Fruit fly (Drosophila melanogaster) whole organism, embryonic: ENCODE data around the gene Ir7g.

ENCODE experiments used
- CG10431 ChIP-seq: fragments of 200-800 bp; sonication (Bioruptor generic); optimal IDR thresholded peaks from 3 replicates; lab custom pipeline; 2018; ENCODE audit warnings: missing biosample characterization, mild to moderate bottlenecking, missing genetic modification characterization
- CG10462 ChIP-seq: fragments of 200-800 bp; sonication (Bioruptor generic); optimal IDR thresholded peaks from 2 replicates; lab custom pipeline; 2016; ENCODE audit warnings: missing biosample characterization, missing genetic modification characterization
- CG11247 ChIP-seq: fragments of 200-800 bp; sonication (Bioruptor generic); IDR thresholded peaks from 2 replicates; pipeline ENCODE4 v1.3.6; 2022; ENCODE audit warnings: missing biosample characterization, missing genetic modification characterization
- CG12071 ChIP-seq: fragments of 200-800 bp; sonication (Bioruptor generic); optimal IDR thresholded peaks from 3 replicates; lab custom pipeline; 2018; ENCODE audit warnings: missing biosample characterization, mild to moderate bottlenecking, missing genetic modification characterization
- CG12236 ChIP-seq: fragments of 200-800 bp; sonication (Bioruptor generic); optimal IDR thresholded peaks from 2 replicates; lab custom pipeline; 2016; ENCODE audit warnings: missing biosample characterization, missing genetic modification characterization
- CG14441 ChIP-seq: fragments of 200-800 bp; sonication (Bioruptor generic); IDR thresholded peaks from 2 replicates; pipeline ENCODE4 v1.3.6; 2022; ENCODE audit warnings: missing biosample characterization, missing genetic modification characterization
- CG15514 ChIP-seq: fragments of 200-800 bp; sonication (Bioruptor generic); optimal IDR thresholded peaks from 3 replicates; lab custom pipeline; 2017; ENCODE audit warnings: missing biosample characterization, missing genetic modification characterization, mild to moderate bottlenecking, moderate library complexity, missing genetic modification reagents
- CG15696 ChIP-seq: fragments of 200-800 bp; sonication (Bioruptor generic); optimal IDR thresholded peaks from 2 replicates; lab custom pipeline; 2019; ENCODE audit warnings: missing biosample characterization, mild to moderate bottlenecking, missing genetic modification characterization, moderate library complexity
- CG17328 ChIP-seq: fragments of 200-800 bp; sonication (Bioruptor generic); IDR thresholded peaks from 2 replicates; pipeline ENCODE4 v1.3.6; 2022; ENCODE audit warnings: missing biosample characterization, missing genetic modification characterization
- CG2202 ChIP-seq: fragments of 200-800 bp; sonication (Bioruptor generic); optimal IDR thresholded peaks from 2 replicates; lab custom pipeline; 2018; ENCODE audit warnings: missing biosample characterization, mild to moderate bottlenecking, missing genetic modification characterization
- CG2875 ChIP-seq: fragments of 200-800 bp; sonication (Bioruptor generic); optimal IDR thresholded peaks from 2 replicates; lab custom pipeline; 2017; ENCODE audit warnings: missing biosample characterization, mild to moderate bottlenecking, missing genetic modification characterization, missing genetic modification reagents
- CG31224 ChIP-seq: fragments of 200-800 bp; sonication (Bioruptor generic); IDR thresholded peaks from 2 replicates; pipeline ENCODE4 v1.3.6; 2022; ENCODE audit warnings: missing biosample characterization, missing genetic modification characterization
- CG32532 ChIP-seq: fragments of 200-800 bp; sonication (Bioruptor generic); IDR thresholded peaks from 2 replicates; pipeline ENCODE4 v1.3.6; 2022; ENCODE audit warnings: missing biosample characterization, missing genetic modification characterization
- CG6813 ChIP-seq: fragments of 200-800 bp; sonication (Bioruptor generic); optimal IDR thresholded peaks from 2 replicates; lab custom pipeline; 2017; ENCODE audit warnings: missing biosample characterization, missing genetic modification characterization, mild to moderate bottlenecking, moderate library complexity, missing genetic modification reagents
- CG7556 ChIP-seq: fragments of 200-800 bp; sonication (Bioruptor generic); optimal IDR thresholded peaks from 2 replicates; lab custom pipeline; 2017; ENCODE audit warnings: missing biosample characterization, mild to moderate bottlenecking, missing genetic modification characterization
- Dp ChIP-seq: fragments of 200-800 bp; sonication (Bioruptor generic); optimal IDR thresholded peaks from 2 replicates; lab custom pipeline; 2018; ENCODE audit warnings: missing biosample characterization, mild to moderate bottlenecking, missing genetic modification characterization, moderate library complexity
- Gug ChIP-seq: fragments of 200-800 bp; sonication (Bioruptor generic); IDR thresholded peaks from 4 replicates; pipeline ENCODE4 v1.3.6; 2022; ENCODE audit warnings: missing biosample characterization, missing genetic modification characterization
- Hmr ChIP-seq: fragments of 200-800 bp; sonication (Bioruptor generic); optimal IDR thresholded peaks from 3 replicates; lab custom pipeline; 2017; ENCODE audit warnings: mild to moderate bottlenecking, missing biosample characterization, missing genetic modification reagents, missing genetic modification characterization
- Jarid2 ChIP-seq: fragments of 200-800 bp; sonication (Bioruptor generic); optimal IDR thresholded peaks from 3 replicates; lab custom pipeline; 2017; ENCODE audit warnings: mild to moderate bottlenecking, missing biosample characterization, missing genetic modification reagents, missing genetic modification characterization
- Kr ChIP-seq: fragments of 200-800 bp; sonication (Bioruptor generic); optimal IDR thresholded peaks from 2 replicates; lab custom pipeline; 2017; ENCODE audit warnings: missing biosample characterization, mild to moderate bottlenecking, missing genetic modification characterization
- Lhr ChIP-seq: fragments of 200-800 bp; sonication (Bioruptor generic); optimal IDR thresholded peaks from 3 replicates; lab custom pipeline; 2017; ENCODE audit warnings: mild to moderate bottlenecking, missing biosample characterization, missing genetic modification reagents, missing genetic modification characterization
- Meics ChIP-seq: fragments of 200-800 bp; sonication (Bioruptor generic); optimal IDR thresholded peaks from 2 replicates; lab custom pipeline; 2017; ENCODE audit warnings: missing biosample characterization, mild to moderate bottlenecking, missing genetic modification characterization
- Nf-YA ChIP-seq: fragments of 200-800 bp; sonication (Bioruptor generic); IDR thresholded peaks from 2 replicates; pipeline ENCODE4 v1.3.6; 2022; ENCODE audit warnings: missing biosample characterization, missing genetic modification characterization
- Nf-YC ChIP-seq: fragments of 200-800 bp; optimal IDR thresholded peaks from 3 replicates; lab custom pipeline; 2019; ENCODE audit warnings: missing biosample characterization, mild to moderate bottlenecking, missing genetic modification characterization, moderate library complexity
- Side ChIP-seq: fragments of 200-800 bp; sonication (Bioruptor generic); optimal IDR thresholded peaks from 2 replicates; lab custom pipeline; 2016; ENCODE audit warnings: missing biosample characterization, missing genetic modification characterization
- Xbp1 ChIP-seq: fragments of 200-800 bp; sonication (Bioruptor generic); optimal IDR thresholded peaks from 3 replicates; lab custom pipeline; 2016; ENCODE audit warnings: missing biosample characterization, mild to moderate bottlenecking, missing genetic modification characterization
- bigmax ChIP-seq: fragments of 200-800 bp; sonication (Bioruptor generic); optimal IDR thresholded peaks from 2 replicates; lab custom pipeline; 2018; ENCODE audit warnings: missing biosample characterization, mild to moderate bottlenecking, missing genetic modification characterization
- cas ChIP-seq: fragments of 200-800 bp; sonication (Bioruptor generic); IDR thresholded peaks from 2 replicates; pipeline ENCODE4 v1.3.6; 2022; ENCODE audit warnings: missing biosample characterization, missing genetic modification characterization
- ci ChIP-seq: fragments of 200-800 bp; sonication (Bioruptor generic); IDR thresholded peaks from 3 replicates; pipeline ENCODE4 v1.3.6; 2022; ENCODE audit warnings: missing biosample characterization, missing genetic modification characterization
- corto ChIP-seq: fragments of 200-800 bp; sonication (Bioruptor generic); optimal IDR thresholded peaks from 2 replicates; lab custom pipeline; 2016; ENCODE audit warnings: missing biosample characterization, mild to moderate bottlenecking, missing genetic modification characterization, moderate library complexity
- dysf ChIP-seq: fragments of 200-800 bp; sonication (Bioruptor generic); IDR thresholded peaks from 3 replicates; pipeline ENCODE4 v1.3.6; 2022; ENCODE audit warnings: missing biosample characterization, missing genetic modification characterization
- gfzf ChIP-seq: fragments of 200-800 bp; sonication (Bioruptor generic); optimal IDR thresholded peaks from 2 replicates; lab custom pipeline; 2016; ENCODE audit warnings: missing biosample characterization, mild to moderate bottlenecking, missing genetic modification characterization, moderate library complexity
- insv ChIP-seq, 2 experiments: fragments of 200-800 bp; sonication (Bioruptor generic); optimal IDR thresholded peaks; 3 replicates each; lab custom pipeline; 2016 to 2018; ENCODE audit warnings: missing biosample characterization in 2 of 2, missing genetic modification characterization in 2 of 2
- kah ChIP-seq: fragments of 200-800 bp; sonication (Bioruptor generic); optimal IDR thresholded peaks from 2 replicates; lab custom pipeline; 2018; ENCODE audit warnings: missing biosample characterization, mild to moderate bottlenecking, missing genetic modification characterization
- lola ChIP-seq, 3 experiments: fragments of >200 bp in 2 of 3; fragments of 200-800 bp in 1 of 3; sonication (Bioruptor generic) in 1 of 3; optimal IDR thresholded peaks; 2 replicates each; lab custom pipeline; 2017 to 2019; ENCODE audit warnings: missing biosample characterization in 3 of 3, missing genetic modification characterization in 3 of 3, mild to moderate bottlenecking in 1 of 3, moderate library complexity in 1 of 3
- lov ChIP-seq, 2 experiments: fragments of 200-800 bp in 1 of 2; fragments of >200 bp in 1 of 2; sonication (Bioruptor generic) in 1 of 2; IDR thresholded peaks in 1 of 2; optimal IDR thresholded peaks in 1 of 2; 2 replicates in 1 of 2; 3 replicates in 1 of 2; pipeline versions ENCODE4 v1.3.6 to Lab custom; 2017 to 2022; ENCODE audit warnings: missing biosample characterization in 1 of 2, missing genetic modification characterization in 1 of 2
- nerfin-2 ChIP-seq: fragments of 200-800 bp; sonication (Bioruptor generic); IDR thresholded peaks from 2 replicates; pipeline ENCODE4 v1.3.6; 2022; ENCODE audit warnings: missing biosample characterization, missing genetic modification characterization; ENCODE audit not compliant: partially characterized antibody
- nmo ChIP-seq: fragments of 200-800 bp; sonication (Bioruptor generic); optimal IDR thresholded peaks from 2 replicates; lab custom pipeline; 2018; ENCODE audit warnings: missing biosample characterization, mild to moderate bottlenecking, missing genetic modification characterization, moderate library complexity
- phol ChIP-seq: fragments of 200-800 bp; sonication (Bioruptor generic); optimal IDR thresholded peaks from 3 replicates; lab custom pipeline; 2018; ENCODE audit warnings: missing biosample characterization, mild to moderate bottlenecking, missing genetic modification characterization, moderate library complexity
- pum ChIP-seq: fragments of 200-800 bp; sonication (Bioruptor generic); optimal IDR thresholded peaks from 2 replicates; lab custom pipeline; 2016; ENCODE audit warnings: missing biosample characterization, missing genetic modification characterization
- row ChIP-seq: fragments of 200-800 bp; sonication (Bioruptor generic); IDR thresholded peaks from 3 replicates; pipeline ENCODE4 v1.3.6; 2022; ENCODE audit warnings: missing biosample characterization, missing genetic modification characterization
- sens ChIP-seq: fragments of 200-800 bp; sonication (Bioruptor generic); peaks from one replicate; lab custom pipeline; 2016; ENCODE audit warnings: missing biosample characterization, missing genetic modification characterization
- sisA ChIP-seq: fragments of 200-800 bp; sonication (Bioruptor generic); IDR thresholded peaks from 2 replicates; pipeline ENCODE4 v1.3.6; 2022; ENCODE audit warnings: missing biosample characterization, missing genetic modification characterization
- sna ChIP-seq: fragments of 200-800 bp; sonication (Bioruptor generic); IDR thresholded peaks from 2 replicates; pipeline ENCODE4 v1.3.6; 2022; ENCODE audit warnings: missing biosample characterization, missing genetic modification characterization; ENCODE audit not compliant: partially characterized antibody
- vvl ChIP-seq: fragments of 200-800 bp; sonication (Bioruptor generic); IDR thresholded peaks from 2 replicates; pipeline ENCODE4 v1.3.6; 2022; ENCODE audit warnings: missing biosample characterization, missing genetic modification characterization

The Ir7g gene

DNA sequence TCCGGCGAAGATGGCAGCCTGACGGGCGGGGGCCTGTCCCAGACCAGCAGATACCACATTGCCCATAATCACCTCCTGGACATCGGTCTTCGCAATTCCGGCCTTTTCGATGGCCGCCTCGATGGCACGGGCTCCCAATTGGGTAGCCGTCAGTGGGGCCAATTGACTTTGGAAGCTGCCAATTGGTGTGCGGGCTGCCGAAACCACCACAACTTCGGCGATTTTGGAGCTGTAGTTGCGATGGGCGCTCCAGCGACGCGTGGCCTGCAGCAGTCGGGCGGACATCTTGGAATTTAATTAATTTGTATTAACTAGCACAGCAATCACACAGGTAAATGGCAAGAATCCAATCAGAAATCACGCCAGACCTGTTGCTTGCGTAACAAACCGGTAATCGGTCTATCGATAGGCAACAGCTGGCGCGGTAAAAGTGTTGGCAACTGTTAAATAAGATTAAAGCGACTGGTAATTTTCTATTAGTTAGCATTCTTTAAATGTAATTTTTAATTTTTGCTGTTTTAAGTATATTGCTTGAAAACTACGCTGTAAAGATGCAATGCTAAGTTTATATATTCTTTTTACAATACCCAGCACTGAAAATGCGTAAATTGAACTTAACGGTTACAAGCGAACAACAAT, 4.0 kb downstream of the Ir7g start, which contains the start of gene Acat1 (continued):
- TF ChIP-seq sisA (GFP tag; lab: Robert Waterston, UW) (peak; percentile 51), kah (GFP tag; lab: Kevin White, UChicago) (peak; percentile 43), nmo (GFP tag; lab: Kevin White, UChicago) (peak; percentile 66), corto (GFP tag; lab: Kevin White, UChicago) (peak; percentile 49), ci (GFP tag; lab: Robert Waterston, UW) (peak; percentile 76), CG32532 (peak; percentile 72), Gug (GFP tag; lab: Robert Waterston, UW) (no peak), vvl (GFP tag; lab: Robert Waterston, UW) (peak; percentile 83), CG17328 (GFP tag; lab: Robert Waterston, UW) (peak; percentile 62), Hmr (GFP tag; lab: Kevin White, UChicago) (peak; percentile 59), Lhr (peak; percentile 27), pum (GFP tag; lab: Kevin White, UChicago) (peak; percentile 27), Dp (GFP tag; lab: Kevin White, UChicago) (peak; percentile 35), row (GFP tag; lab: Robert Waterston, UW) (peak; percentile 43; the same call in 1 of the 3 replicates), Nf-YC (tag; lab: Kevin White, UChicago) (peak; percentile 42), CG15696 (no peak), CG7556 (GFP tag; lab: Kevin White, UChicago) (peak; percentile 58), phol (tag; lab: Kevin White, UChicago) (peak; percentile 64)

DNA sequence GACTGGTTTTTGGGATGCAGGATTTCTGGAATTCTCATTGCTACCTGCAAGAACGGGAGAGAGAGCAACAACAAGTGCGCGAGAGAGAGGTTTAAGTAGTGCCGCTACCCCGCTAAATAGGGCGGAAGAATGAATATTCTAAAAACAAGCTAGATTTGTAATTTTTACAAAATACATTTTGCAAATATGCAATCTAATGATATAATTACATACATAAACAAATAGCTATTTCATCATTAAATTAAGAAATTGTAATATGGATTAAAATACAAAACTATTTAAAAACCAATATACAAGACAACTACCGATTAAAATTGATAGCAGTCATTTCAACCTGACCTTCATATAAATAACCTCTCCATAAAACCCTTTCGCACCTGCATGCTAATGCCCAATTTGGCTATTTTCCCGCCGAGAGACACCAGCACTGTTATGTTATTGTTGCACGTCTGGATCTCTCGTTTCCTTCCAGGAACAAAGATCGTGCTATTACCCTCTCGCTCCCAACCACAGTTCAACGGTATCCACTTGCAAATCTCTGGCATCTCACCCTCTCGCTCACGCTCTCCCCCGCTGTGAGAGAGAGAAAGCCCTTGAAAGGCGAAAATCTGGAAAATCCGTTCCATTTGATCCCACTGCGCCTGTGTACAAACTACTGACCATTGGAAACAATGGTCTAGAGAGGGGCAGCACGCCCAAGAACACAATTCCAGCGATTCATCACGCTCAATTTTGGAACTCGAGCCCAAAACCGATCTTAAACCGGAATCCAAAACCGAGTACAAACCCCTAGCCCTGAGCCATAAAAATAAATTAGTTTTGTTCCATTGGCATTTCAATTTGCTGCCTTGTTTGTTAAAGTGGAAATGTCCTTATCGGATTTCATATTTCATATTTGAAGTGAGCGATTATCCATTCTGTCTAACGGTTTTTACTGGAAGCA, 7.4 kb downstream of the Ir7g start, which contains the start of gene Nek2:
Gene Nek2 (minus strand): TSS at position 51 of the 943 bp plus-strand sequence.
- no peak for TF ChIP-seq Xbp1 (GFP tag; lab: Kevin White, UChicago)
- TF ChIP-seq Nf-YA (GFP tag; lab: Robert Waterston, UW): no peak
- peak; percentile 97 for TF ChIP-seq Kr
- TF ChIP-seq Side (GFP tag; lab: Kevin White, UChicago): no peak
- no peak for TF ChIP-seq CG10431 (GFP tag; lab: Kevin White, UChicago)
- no peak for TF ChIP-seq nerfin-2 (GFP tag; lab: Robert Waterston, UW)
- TF ChIP-seq CG31224: no peak
- TF ChIP-seq CG2202: no peak
- TF ChIP-seq Jarid2 (GFP tag; lab: Kevin White, UChicago): no peak
- TF ChIP-seq lov (optimal IDR thresholded peaks at IDR 0.05; lab: Kevin White, UChicago): no peak
- no peak for TF ChIP-seq lov (GFP tag; IDR thresholded peaks at IDR 0.05; lab: Robert Waterston, UW)
- no peak for TF ChIP-seq CG2875 (GFP tag; lab: Kevin White, UChicago)
- no peak for TF ChIP-seq CG14441
- no peak for TF ChIP-seq nmo (GFP tag; lab: Kevin White, UChicago)
- peak in 1 of 2 experiments; percentile 77 for TF ChIP-seq insv (GFP tag; optimal IDR thresholded peaks at IDR 0.05; lab: Kevin White, UChicago)
- no peak for TF ChIP-seq sna
- TF ChIP-seq lola (GFP tag; optimal IDR thresholded peaks at IDR 0.05; lab: Kevin White, UChicago): peak in 1 of 3 experiments; percentile 43
- no peak for TF ChIP-seq bigmax (GFP tag; lab: Kevin White, UChicago)
- no peak for TF ChIP-seq CG15514 (GFP tag; lab: Kevin White, UChicago)
- no peak for TF ChIP-seq CG12071 (GFP tag; lab: Kevin White, UChicago)
- peak; percentile 11 for TF ChIP-seq sens (GFP tag; lab: Kevin White, UChicago)
- no peak for TF ChIP-seq dysf (GFP tag; lab: Robert Waterston, UW)
- peak; percentile 67 for TF ChIP-seq row (GFP tag; lab: Robert Waterston, UW)
- no peak for TF ChIP-seq CG10462
- TF ChIP-seq cas (GFP tag; lab: Robert Waterston, UW): no peak
- TF ChIP-seq CG6813: no peak
- TF ChIP-seq CG12236 (GFP tag; lab: Kevin White, UChicago): no peak
- TF ChIP-seq gfzf (GFP tag; lab: Kevin White, UChicago): no peak
- no peak for TF ChIP-seq CG11247 (GFP tag; lab: Robert Waterston, UW)
- TF ChIP-seq Meics (GFP tag; lab: Kevin White, UChicago): no peak
